ENCODE assay signal across 2 worm cellular contexts in the genomic region with DNA sequence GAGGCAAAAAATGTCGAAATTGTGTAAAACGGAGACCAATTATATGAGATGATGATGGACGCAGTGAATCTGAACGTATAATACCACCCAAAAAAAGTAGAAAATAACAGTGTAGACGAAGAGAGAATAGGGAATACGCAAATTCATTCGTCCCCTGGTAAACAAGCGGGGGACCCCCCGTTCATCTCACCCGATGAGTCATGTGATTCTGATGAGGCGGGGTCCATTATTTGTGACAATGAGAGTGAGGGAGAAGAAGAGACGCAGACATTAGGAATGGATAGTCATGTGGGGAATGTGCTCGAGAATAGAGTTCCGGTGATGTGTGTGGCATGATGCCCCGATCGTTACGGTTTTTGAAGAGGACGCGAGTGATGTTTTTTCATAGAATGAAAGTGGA.
A peak's percentile ranks its signal among the peaks of the same experiment; 100 is the strongest.
TF ChIP-seq lines count a peak whose summit lies in the region.

No protein-coding gene starts in this region.

TF ChIP-seq in whole organism, L2 larva, 48 proteins besides CTCF, POLR2A, EP300 and RAD21 (continued from another document):
- TF ChIP-seq nhr-237 (tag; optimal IDR thresholded peaks at IDR 0.05; lab: Kevin White, UChicago) = no peak
- no peak for TF ChIP-seq nhr-10 (tag; optimal IDR thresholded peaks at IDR 0.05; lab: Kevin White, UChicago)
- peak in 1 of 2 experiments; percentile 61 for TF ChIP-seq lsy-2 (tag; optimal IDR thresholded peaks at IDR 0.05; lab: Kevin White, UChicago)
- TF ChIP-seq nhr-77 (tag; optimal IDR thresholded peaks at IDR 0.05; lab: Kevin White, UChicago) = no peak
- TF ChIP-seq nhr-6 (tag; optimal IDR thresholded peaks at IDR 0.05; lab: Kevin White, UChicago) = peak; percentile 35
- TF ChIP-seq nhr-11 (tag; optimal IDR thresholded peaks at IDR 0.05; lab: Kevin White, UChicago) = no peak
- TF ChIP-seq nhr-21 (tag; optimal IDR thresholded peaks at IDR 0.05; lab: Kevin White, UChicago) = no peak
- TF ChIP-seq mab-5 (tag; optimal IDR thresholded peaks at IDR 0.05; lab: Kevin White, UChicago) = peak; percentile 70
- TF ChIP-seq ztf-4 (tag; optimal IDR thresholded peaks at IDR 0.05; lab: Kevin White, UChicago) = no peak
- TF ChIP-seq dmd-4 (tag; optimal IDR thresholded peaks at IDR 0.05; lab: Kevin White, UChicago) = no peak
- no peak for TF ChIP-seq egl-27 (tag; optimal IDR thresholded peaks at IDR 0.05; lab: Kevin White, UChicago)
- no peak for TF ChIP-seq elt-1 (tag; optimal IDR thresholded peaks at IDR 0.05; lab: Kevin White, UChicago)
- no peak for TF ChIP-seq peb-1 (tag; optimal IDR thresholded peaks at IDR 0.05; lab: Kevin White, UChicago)
- peak; percentile 59 for TF ChIP-seq F13H6.1 (tag; optimal IDR thresholded peaks at IDR 0.05; lab: Kevin White, UChicago)
- TF ChIP-seq mbf-1 (tag; optimal IDR thresholded peaks at IDR 0.05; lab: Kevin White, UChicago) = no peak
- no peak for TF ChIP-seq ztf-1 (GFP tag; conservative IDR thresholded peaks at IDR 0.05; lab: Robert Waterston, UW)
- no peak for TF ChIP-seq elt-3 (tag; optimal IDR thresholded peaks at IDR 0.05; lab: Kevin White, UChicago)
- no peak for TF ChIP-seq skn-1 (tag; optimal IDR thresholded peaks at IDR 0.05; lab: Kevin White, UChicago)
- TF ChIP-seq unc-39 (tag; optimal IDR thresholded peaks at IDR 0.05; lab: Kevin White, UChicago) = no peak
- no peak for TF ChIP-seq ceh-16 (tag; optimal IDR thresholded peaks at IDR 0.05; lab: Kevin White, UChicago)
- no peak for TF ChIP-seq zag-1 (tag; optimal IDR thresholded peaks at IDR 0.05; lab: Kevin White, UChicago)
- TF ChIP-seq snpc-4 (tag; optimal IDR thresholded peaks at IDR 0.05; lab: Kevin White, UChicago) = no peak
- peak; percentile 59 for TF ChIP-seq nhr-25 (tag; optimal IDR thresholded peaks at IDR 0.05; lab: Kevin White, UChicago)
- peak; percentile 9 for TF ChIP-seq fos-1 (tag; optimal IDR thresholded peaks at IDR 0.05; lab: Kevin White, UChicago)
- TF ChIP-seq unc-55 (GFP tag; optimal IDR thresholded peaks at IDR 0.05; lab: Kevin White, UChicago) = peak; percentile 7
- TF ChIP-seq C34F6.9 (tag; optimal IDR thresholded peaks at IDR 0.05; lab: Kevin White, UChicago) = peak; percentile 81
- TF ChIP-seq ZK546.5 (tag; optimal IDR thresholded peaks at IDR 0.05; lab: Kevin White, UChicago) = no peak

TF ChIP-seq in whole organism, L4 larva, 104 proteins besides CTCF, POLR2A, EP300 and RAD21 (continued from another document):
- TF ChIP-seq cey-2 (tag; optimal IDR thresholded peaks at IDR 0.05; lab: Kevin White, UChicago; ENCODE audit: borderline replicate concordance, insufficient read depth) = no peak
- no peak for TF ChIP-seq Y105C5A.15 (GFP tag; IDR thresholded peaks at IDR 0.05; lab: Robert Waterston, UW)
- TF ChIP-seq dpl-1 (GFP tag; optimal IDR thresholded peaks at IDR 0.05; lab: Kevin White, UChicago) = peak; percentile 18
- TF ChIP-seq T20F7.1 (GFP tag; optimal IDR thresholded peaks at IDR 0.05; lab: Kevin White, UChicago) = no peak
- no peak for TF ChIP-seq ceh-82 (tag; optimal IDR thresholded peaks at IDR 0.05; lab: Kevin White, UChicago)
- TF ChIP-seq zip-11 (GFP tag; IDR thresholded peaks at IDR 0.05; lab: Robert Waterston, UW) = no peak
- TF ChIP-seq aha-1 (tag; lab: Kevin White, UChicago) = peak; percentile 43
- no peak for TF ChIP-seq egl-43 (GFP tag; IDR thresholded peaks at IDR 0.05; lab: Robert Waterston, UW)
- peak in 1 of 2 experiments; percentile 84 for TF ChIP-seq mdl-1 (tag; optimal IDR thresholded peaks at IDR 0.05; lab: Kevin White, UChicago)
- TF ChIP-seq lin-38 (GFP tag; IDR thresholded peaks at IDR 0.05; lab: Robert Waterston, UW) = no peak
- peak in 1 of 2 experiments; percentile 30 for TF ChIP-seq hif-1 (tag; optimal IDR thresholded peaks at IDR 0.05; lab: Kevin White, UChicago)
- peak; percentile 40 for TF ChIP-seq nhr-28 (tag; optimal IDR thresholded peaks at IDR 0.05; lab: Kevin White, UChicago)
- TF ChIP-seq madf-5 (GFP tag; IDR thresholded peaks at IDR 0.05; lab: Robert Waterston, UW) = no peak
- no peak for TF ChIP-seq F26F4.8 (GFP tag; conservative IDR thresholded peaks at IDR 0.05; lab: Robert Waterston, UW)
- TF ChIP-seq tag-97 (GFP tag; IDR thresholded peaks at IDR 0.05; lab: Robert Waterston, UW) = no peak
- TF ChIP-seq F49E8.2 (tag; optimal IDR thresholded peaks at IDR 0.05; lab: Kevin White, UChicago; ENCODE audit: borderline replicate concordance) = no peak
- TF ChIP-seq ceh-20 (GFP tag; IDR thresholded peaks at IDR 0.05; lab: Robert Waterston, UW) = no peak
- peak; percentile 78 for TF ChIP-seq nhr-6 (tag; optimal IDR thresholded peaks at IDR 0.05; lab: Kevin White, UChicago)
- peak in 1 of 2 experiments; percentile 11 for TF ChIP-seq unc-62 (GFP tag; optimal IDR thresholded peaks at IDR 0.05 in 1 of 2; lab: Kevin White, UChicago)
- no peak for TF ChIP-seq unc-62 (tag; optimal IDR thresholded peaks at IDR 0.05; lab: Kevin White, UChicago)
- TF ChIP-seq nhr-41 (GFP tag; IDR thresholded peaks at IDR 0.05; lab: Robert Waterston, UW) = no peak
- TF ChIP-seq lsy-2 (tag; optimal IDR thresholded peaks at IDR 0.05; lab: Kevin White, UChicago) = peak; percentile 5 to 68
- TF ChIP-seq mdt-29 (GFP tag; IDR thresholded peaks at IDR 0.05; lab: Robert Waterston, UW) = peak; percentile 61; the same call in 1 of the 2 replicates
- no peak for TF ChIP-seq nhr-10 (tag; optimal IDR thresholded peaks at IDR 0.05; lab: Kevin White, UChicago)
- no peak for TF ChIP-seq dmd-8 (GFP tag; IDR thresholded peaks at IDR 0.05; lab: Robert Waterston, UW)
- no peak for TF ChIP-seq T26A8.4 (GFP tag; IDR thresholded peaks at IDR 0.05; lab: Robert Waterston, UW)
- no peak for TF ChIP-seq nhr-237 (tag; optimal IDR thresholded peaks at IDR 0.05; lab: Kevin White, UChicago)
- TF ChIP-seq tra-1 (GFP tag; IDR thresholded peaks at IDR 0.05; lab: Robert Waterston, UW) = peak; percentile 71; the same call in 1 of the 2 replicates
- peak; percentile 66 for TF ChIP-seq dmd-6 (GFP tag; IDR thresholded peaks at IDR 0.05; lab: Robert Waterston, UW)
- no peak for TF ChIP-seq F10B5.3 (tag; optimal IDR thresholded peaks at IDR 0.05; lab: Kevin White, UChicago)
- 0 out of 2 replicates have a peak, but pooled peaks have one; percentile 37 for TF ChIP-seq zfp-3 (GFP tag; conservative IDR thresholded peaks at IDR 0.05; lab: Robert Waterston, UW)
